Fruit fly (Drosophila melanogaster): Measurements from ENCODE around the gene CG7300.

DNA sequence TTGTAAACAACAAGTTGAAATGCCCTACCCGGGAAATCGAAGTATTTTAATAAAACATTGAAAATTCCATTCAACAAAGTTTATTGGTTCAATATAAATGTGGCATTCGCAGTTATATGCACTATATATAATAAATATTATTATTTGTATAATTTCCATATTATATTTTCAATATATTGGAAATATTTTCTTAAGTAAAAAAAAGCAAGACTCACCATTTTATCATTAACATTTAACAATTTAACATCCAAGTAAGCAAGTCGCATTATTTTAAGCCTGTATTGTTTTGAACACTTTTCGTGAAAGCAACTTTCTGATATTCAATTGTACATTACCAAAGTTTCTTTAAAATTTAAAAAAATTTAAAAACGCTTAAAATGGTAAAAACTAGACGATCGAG is 39.9 kb downstream of the CG7300 start, which contains the start of gene CG45690:
- TF ChIP-seq phol (tag; optimal IDR thresholded peaks at IDR 0.05), result no peak
- no peak for TF ChIP-seq amos (GFP tag; IDR thresholded peaks at IDR 0.05; ENCODE audit: partially characterized antibody)
- TF ChIP-seq dm (GFP tag; optimal IDR thresholded peaks at IDR 0.05), result no peak
- TF ChIP-seq CG11085 (GFP tag; IDR thresholded peaks at IDR 0.05), result no peak
- TF ChIP-seq Vsx1 (GFP tag; optimal IDR thresholded peaks at IDR 0.05), result no peak
- TF ChIP-seq CrebB (tag; optimal IDR thresholded peaks at IDR 0.05), result no peak
- no peak for TF ChIP-seq Dfd (GFP tag; optimal IDR thresholded peaks at IDR 0.05)
- no peak for TF ChIP-seq Eip74EF (GFP tag; optimal IDR thresholded peaks at IDR 0.05)
- no peak for TF ChIP-seq Lim3 (GFP tag; IDR thresholded peaks at IDR 0.05)
